Fruit fly (Drosophila melanogaster) whole organism, pupa: ENCODE measurements around the gene CG9747.

Experiments
- CG17806 ChIP-seq: fragments of 200-800 bp; sonication (Bioruptor generic); optimal IDR thresholded peaks from 2 replicates; lab custom pipeline; 2018; ENCODE audit warnings: missing biosample characterization, mild to moderate bottlenecking, missing genetic modification characterization, moderate library complexity
- Snoo ChIP-seq: fragments of 200-800 bp; sonication (Bioruptor generic); optimal IDR thresholded peaks from 3 replicates; lab custom pipeline; 2017; ENCODE audit warnings: missing biosample characterization, mild to moderate bottlenecking, missing genetic modification characterization, inconsistent platforms

dm6 chr3R:30215020-30215419 is 24.0 kb upstream of the CG9747 start:
- TF ChIP-seq CG17806 (tag; lab: Kevin White, UChicago) (no peak), Snoo (tag; lab: Kevin White, UChicago) (no peak)
